Worm (Caenorhabditis elegans) whole organism, L3 larva: ENCODE measurements around the gene Y47D3A.14.

Experiments used
- R02D3.7 ChIP-seq: fragments of 150-350 bp; optimal IDR thresholded peaks from 2 replicates; lab custom pipeline; 2014; ENCODE audit warnings: missing biosample characterization, missing genetic modification characterization
- ama-1 ChIP-seq: fragments of 150-350 bp; optimal IDR thresholded peaks from 2 replicates; lab custom pipeline; 2018
- elt-1 ChIP-seq: fragments of 150-350 bp; optimal IDR thresholded peaks from 2 replicates; lab custom pipeline; 2014; ENCODE audit warnings: missing biosample characterization, missing genetic modification characterization
- lin-39 ChIP-seq: fragments of 150-350 bp; optimal IDR thresholded peaks from 2 replicates; lab custom pipeline; 2018; ENCODE audit warnings: missing biosample characterization, missing genetic modification reagents, missing genetic modification characterization
- nhr-23 ChIP-seq: fragments of 150-350 bp; optimal IDR thresholded peaks from 2 replicates; lab custom pipeline; 2014; ENCODE audit warnings: missing biosample characterization, missing genetic modification reagents, missing genetic modification characterization
- ztf-4 ChIP-seq: fragments of 150-350 bp; optimal IDR thresholded peaks from 2 replicates; lab custom pipeline; 2014; ENCODE audit warnings: missing biosample characterization, missing genetic modification characterization

ce11 chrIII:11286069-11286468 is 49.4 kb upstream of the Y47D3A.14 start:
- TF ChIP-seq ztf-4 (tag; lab: Kevin White, UChicago) (no peak), ama-1 (lab: Kevin White, UChicago) (no peak), nhr-23 (tag; lab: Kevin White, UChicago) (no peak), lin-39 (tag; lab: Kevin White, UChicago) (no peak), R02D3.7 (tag; lab: Kevin White, UChicago) (no peak), elt-1 (no peak)
